Fruit fly (Drosophila melanogaster) whole organism, embryonic: Measurements from ENCODE around the gene in.

Source experiments
- B-H2 ChIP-seq: fragments of 200-800 bp; sonication (Bioruptor generic); optimal IDR thresholded peaks from 2 replicates; lab custom pipeline; 2018; ENCODE audit warnings: missing biosample characterization, mild to moderate bottlenecking, missing genetic modification characterization
- CG12391 ChIP-seq: fragments of 200-800 bp; sonication (Bioruptor generic); optimal IDR thresholded peaks from 3 replicates; lab custom pipeline; 2018; ENCODE audit warnings: missing biosample characterization, mild to moderate bottlenecking, missing genetic modification characterization, moderate library complexity
- CG12659 ChIP-seq: fragments of 200-800 bp; sonication (Bioruptor generic); optimal IDR thresholded peaks from 3 replicates; lab custom pipeline; 2017; ENCODE audit warnings: mild to moderate bottlenecking, missing biosample characterization, missing genetic modification reagents, missing genetic modification characterization
- CG13296 ChIP-seq: fragments of 200-800 bp; sonication (Bioruptor generic); optimal IDR thresholded peaks from 3 replicates; lab custom pipeline; 2018; ENCODE audit warnings: missing biosample characterization, mild to moderate bottlenecking, missing genetic modification characterization
- CG17359 ChIP-seq: fragments of 200-800 bp; sonication (Bioruptor generic); optimal IDR thresholded peaks from 3 replicates; lab custom pipeline; 2018; ENCODE audit warnings: missing biosample characterization, mild to moderate bottlenecking, missing genetic modification characterization, moderate library complexity
- CG17361 ChIP-seq: fragments of 200-800 bp; sonication (Bioruptor generic); IDR thresholded peaks from 3 replicates; pipeline ENCODE4 v1.3.6; 2022; ENCODE audit warnings: missing biosample characterization, missing genetic modification characterization
- CG17385 ChIP-seq: fragments of 200-800 bp; sonication (Bioruptor generic); optimal IDR thresholded peaks from 3 replicates; lab custom pipeline; 2018; ENCODE audit warnings: missing biosample characterization, mild to moderate bottlenecking, missing genetic modification characterization
- CG17912 ChIP-seq: fragments of 200-800 bp; sonication (Bioruptor generic); optimal IDR thresholded peaks from 2 replicates; lab custom pipeline; 2018; ENCODE audit warnings: missing biosample characterization, mild to moderate bottlenecking, missing genetic modification characterization
- CG1792 ChIP-seq: fragments of 200-800 bp; sonication (Bioruptor generic); optimal IDR thresholded peaks from 2 replicates; lab custom pipeline; 2016; ENCODE audit warnings: missing biosample characterization, missing genetic modification characterization
- CG2199 ChIP-seq: fragments of 200-800 bp; sonication (Bioruptor generic); IDR thresholded peaks from 3 replicates; pipeline ENCODE4 v1.3.6; 2022; ENCODE audit warnings: missing biosample characterization, missing genetic modification characterization
- CG2678 ChIP-seq: fragments of 200-800 bp; sonication (Bioruptor generic); optimal IDR thresholded peaks from 3 replicates; lab custom pipeline; 2019; ENCODE audit warnings: missing biosample characterization, mild to moderate bottlenecking, missing genetic modification characterization, moderate library complexity
- CG2712 ChIP-seq: fragments of 200-800 bp; optimal IDR thresholded peaks from 3 replicates; lab custom pipeline; 2019; ENCODE audit warnings: missing biosample characterization, mild to moderate bottlenecking, missing genetic modification characterization, moderate library complexity
- CG3407 ChIP-seq: fragments of 200-800 bp; sonication (Bioruptor generic); optimal IDR thresholded peaks from 2 replicates; lab custom pipeline; 2018; ENCODE audit warnings: missing biosample characterization, mild to moderate bottlenecking, missing genetic modification characterization
- CG4854 ChIP-seq: fragments of 200-800 bp; sonication (Bioruptor generic); optimal IDR thresholded peaks from 2 replicates; lab custom pipeline; 2016; ENCODE audit warnings: missing biosample characterization, missing genetic modification characterization, inconsistent platforms
- CG6765 ChIP-seq: fragments of 200-800 bp; sonication (Bioruptor generic); optimal IDR thresholded peaks from 3 replicates; lab custom pipeline; 2017; ENCODE audit warnings: missing biosample characterization, mild to moderate bottlenecking, missing genetic modification characterization
- CG8290 ChIP-seq, 3 experiments: fragments of 200-800 bp; sonication (Bioruptor generic); optimal IDR thresholded peaks; 2 replicates each; lab custom pipeline; 2016 to 2019; ENCODE audit warnings: missing biosample characterization in 3 of 3, missing genetic modification characterization in 3 of 3, mild to moderate bottlenecking in 2 of 3, moderate library complexity in 1 of 3
- Camta ChIP-seq: fragments of 200-800 bp; sonication (Bioruptor generic); optimal IDR thresholded peaks from 2 replicates; lab custom pipeline; 2016; ENCODE audit warnings: missing biosample characterization, missing genetic modification characterization
- Chrac-16 ChIP-seq: fragments of 200-800 bp; sonication (Bioruptor generic); optimal IDR thresholded peaks from 3 replicates; lab custom pipeline; 2016; ENCODE audit warnings: missing biosample characterization, missing genetic modification characterization
- Eip74EF ChIP-seq, 2 experiments: fragments of 200-800 bp in 1 of 2; fragments of >200 bp in 1 of 2; sonication (Bioruptor generic) in 1 of 2; optimal IDR thresholded peaks; 2 replicates each; lab custom pipeline; 2017 to 2019; ENCODE audit warnings: missing biosample characterization in 2 of 2, missing genetic modification characterization in 2 of 2, mild to moderate bottlenecking in 1 of 2, moderate library complexity in 1 of 2
- Ets97D ChIP-seq: fragments of 200-800 bp; sonication (Bioruptor generic); optimal IDR thresholded peaks from 3 replicates; lab custom pipeline; 2016; ENCODE audit warnings: missing biosample characterization, missing genetic modification characterization
- Hr78 ChIP-seq, 2 experiments: fragments of 200-800 bp in 1 of 2; fragments of >200 bp in 1 of 2; sonication (Bioruptor generic) in 1 of 2; optimal IDR thresholded peaks; 2 replicates each; lab custom pipeline; 2017 to 2019; ENCODE audit warnings: missing biosample characterization in 2 of 2, missing genetic modification characterization in 2 of 2, mild to moderate bottlenecking in 1 of 2, moderate library complexity in 1 of 2
- MBD-R2 ChIP-seq: fragments of 200-800 bp; sonication (Bioruptor generic); IDR thresholded peaks from 2 replicates; pipeline ENCODE4 v1.3.6; 2022; ENCODE audit warnings: missing biosample characterization, missing genetic modification characterization
- Med ChIP-seq: fragments of 200-800 bp; sonication (Bioruptor generic); peaks from one replicate; lab custom pipeline; 2016; ENCODE audit warnings: missing biosample characterization, missing genetic modification characterization, mild to moderate bottlenecking, inconsistent platforms, moderate library complexity
- Meics ChIP-seq: fragments of 200-800 bp; sonication (Bioruptor generic); optimal IDR thresholded peaks from 2 replicates; lab custom pipeline; 2017; ENCODE audit warnings: missing biosample characterization, mild to moderate bottlenecking, missing genetic modification characterization
- NfI ChIP-seq: fragments of 200-800 bp; sonication (Bioruptor generic); optimal IDR thresholded peaks from 3 replicates; lab custom pipeline; 2018; ENCODE audit warnings: missing biosample characterization, mild to moderate bottlenecking, missing genetic modification characterization, moderate library complexity
- PHDP ChIP-seq: fragments of 200-800 bp; sonication (Bioruptor generic); optimal IDR thresholded peaks from 3 replicates; lab custom pipeline; 2018; ENCODE audit warnings: missing biosample characterization, mild to moderate bottlenecking, missing genetic modification characterization, moderate library complexity
- Rx ChIP-seq: fragments of 200-800 bp; sonication (Bioruptor generic); IDR thresholded peaks from 2 replicates; pipeline ENCODE4 v1.3.6; 2022; ENCODE audit warnings: missing biosample characterization, missing genetic modification characterization
- Scr ChIP-seq: fragments of 200-800 bp; sonication (Bioruptor generic); IDR thresholded peaks from 2 replicates; pipeline ENCODE4 v1.3.6; 2022; ENCODE audit warnings: missing biosample characterization, missing genetic modification characterization; ENCODE audit not compliant: partially characterized antibody
- Side ChIP-seq: fragments of 200-800 bp; sonication (Bioruptor generic); optimal IDR thresholded peaks from 2 replicates; lab custom pipeline; 2016; ENCODE audit warnings: missing biosample characterization, missing genetic modification characterization
- Sox100B ChIP-seq: fragments of 200-800 bp; sonication (Bioruptor generic); optimal IDR thresholded peaks from 3 replicates; lab custom pipeline; 2018; ENCODE audit warnings: missing biosample characterization, mild to moderate bottlenecking, missing genetic modification characterization
- Vsx1 ChIP-seq: fragments of 200-800 bp; sonication (Bioruptor generic); optimal IDR thresholded peaks from 2 replicates; lab custom pipeline; 2017; ENCODE audit warnings: missing biosample characterization, mild to moderate bottlenecking, missing genetic modification characterization, missing genetic modification reagents
- ato ChIP-seq: fragments of 200-800 bp; sonication (Bioruptor generic); IDR thresholded peaks from 2 replicates; pipeline ENCODE4 v1.3.6; 2022; ENCODE audit warnings: missing biosample characterization, missing genetic modification characterization; ENCODE audit not compliant: partially characterized antibody
- cg ChIP-seq: fragments of 200-800 bp; sonication (Bioruptor generic); optimal IDR thresholded peaks from 3 replicates; lab custom pipeline; 2019; ENCODE audit warnings: missing biosample characterization, mild to moderate bottlenecking, missing genetic modification characterization, moderate library complexity
- crp ChIP-seq, 2 experiments: fragments of 200-800 bp; sonication (Bioruptor generic); optimal IDR thresholded peaks; 2 replicates in 1 of 2; 3 replicates in 1 of 2; lab custom pipeline; 2017; ENCODE audit warnings: missing biosample characterization in 2 of 2, missing genetic modification characterization in 2 of 2, mild to moderate bottlenecking in 1 of 2, moderate library complexity in 1 of 2
- dpn ChIP-seq, 2 experiments: fragments of 200-800 bp; sonication (Bioruptor generic); optimal IDR thresholded peaks; 3 replicates each; lab custom pipeline; 2016; ENCODE audit warnings: missing biosample characterization in 2 of 2, missing genetic modification characterization in 2 of 2
- gsb-n ChIP-seq: fragments of 200-800 bp; sonication (Bioruptor generic); optimal IDR thresholded peaks from 3 replicates; lab custom pipeline; 2018; ENCODE audit warnings: missing biosample characterization, mild to moderate bottlenecking, missing genetic modification characterization
- hkb ChIP-seq, 2 experiments: fragments of 200-800 bp in 1 of 2; fragments of >200 bp in 1 of 2; sonication (Bioruptor generic) in 1 of 2; IDR thresholded peaks in 1 of 2; optimal IDR thresholded peaks in 1 of 2; 2 replicates each; pipeline versions ENCODE4 v1.3.6 to Lab custom; 2017 to 2022; ENCODE audit warnings: missing biosample characterization in 1 of 2, missing genetic modification characterization in 1 of 2
- nerfin-2 ChIP-seq: fragments of 200-800 bp; sonication (Bioruptor generic); IDR thresholded peaks from 2 replicates; pipeline ENCODE4 v1.3.6; 2022; ENCODE audit warnings: missing biosample characterization, missing genetic modification characterization; ENCODE audit not compliant: partially characterized antibody
- onecut ChIP-seq: fragments of 200-800 bp; sonication (Bioruptor generic); IDR thresholded peaks from 2 replicates; pipeline ENCODE4 v1.3.6; 2022; ENCODE audit warnings: missing biosample characterization, missing genetic modification characterization
- phol ChIP-seq: fragments of 200-800 bp; sonication (Bioruptor generic); optimal IDR thresholded peaks from 3 replicates; lab custom pipeline; 2018; ENCODE audit warnings: missing biosample characterization, mild to moderate bottlenecking, missing genetic modification characterization, moderate library complexity
- pita ChIP-seq: fragments of 200-800 bp; sonication (Bioruptor generic); optimal IDR thresholded peaks from 2 replicates; lab custom pipeline; 2017; ENCODE audit warnings: missing biosample characterization, mild to moderate bottlenecking, missing genetic modification characterization
- pzg ChIP-seq: fragments of 200-800 bp; sonication (Bioruptor generic); optimal IDR thresholded peaks from 3 replicates; lab custom pipeline; 2018; ENCODE audit warnings: missing biosample characterization, mild to moderate bottlenecking, missing genetic modification characterization, moderate library complexity
- scrt ChIP-seq: fragments of 200-800 bp; sonication (Bioruptor generic); optimal IDR thresholded peaks from 2 replicates; lab custom pipeline; 2018; ENCODE audit warnings: missing biosample characterization, mild to moderate bottlenecking, missing genetic modification characterization, moderate library complexity
- tup ChIP-seq: fragments of 200-800 bp; sonication (Bioruptor generic); optimal IDR thresholded peaks from 2 replicates; lab custom pipeline; 2016; ENCODE audit warnings: missing biosample characterization, mild to moderate bottlenecking, missing genetic modification characterization, moderate library complexity
- unpg ChIP-seq: fragments of 200-800 bp; sonication (Bioruptor generic); optimal IDR thresholded peaks from 3 replicates; lab custom pipeline; 2018; ENCODE audit warnings: missing biosample characterization, mild to moderate bottlenecking, missing genetic modification characterization, moderate library complexity
- vvl ChIP-seq: fragments of 200-800 bp; sonication (Bioruptor generic); IDR thresholded peaks from 2 replicates; pipeline ENCODE4 v1.3.6; 2022; ENCODE audit warnings: missing biosample characterization, missing genetic modification characterization
- yki ChIP-seq: fragments of >200 bp; optimal IDR thresholded peaks from 3 replicates; lab custom pipeline; 2018

The in gene

DNA sequence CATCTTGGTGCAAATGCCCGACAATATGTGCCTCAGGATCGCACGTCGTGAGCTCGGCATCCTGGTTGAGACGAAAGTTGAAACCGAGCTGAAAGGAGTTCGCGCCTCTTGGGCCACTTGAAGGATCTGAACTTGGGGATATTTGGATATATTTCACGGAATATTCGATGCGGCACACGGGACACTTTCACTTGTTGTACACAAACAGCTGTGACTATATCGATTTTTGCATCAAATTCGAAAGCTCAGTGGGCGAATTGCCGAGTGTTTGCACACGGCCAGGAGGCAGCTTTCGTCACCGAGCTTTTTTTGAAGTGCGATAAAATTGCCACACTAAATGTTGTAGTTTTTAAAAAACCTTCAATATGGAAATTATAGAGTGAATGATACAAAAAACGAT, 43.3 kb downstream of the in start, which contains the start of gene CG13248:
CG13248 (minus strand) TSS at position 222 of the 400 bp plus-strand sequence.
- no peak for TF ChIP-seq Side (GFP tag; lab: Kevin White, UChicago)
- TF ChIP-seq Hr78 (GFP tag; optimal IDR thresholded peaks at IDR 0.05; lab: Kevin White, UChicago), result no peak
- 0 out of 3 replicates have a peak, but pooled peaks have one; percentile 4 for TF ChIP-seq CG2199
- no peak for TF ChIP-seq CG13296
- TF ChIP-seq Scr (GFP tag; lab: Robert Waterston, UW), result no peak
- peak; percentile 63 for TF ChIP-seq scrt (GFP tag; lab: Kevin White, UChicago)
- no peak for TF ChIP-seq CG17361 (GFP tag; lab: Robert Waterston, UW)
- peak in 1 of 2 experiments; percentile 15 for TF ChIP-seq crp (GFP tag; optimal IDR thresholded peaks at IDR 0.05; lab: Kevin White, UChicago)
- no peak for TF ChIP-seq CG1792 (GFP tag; lab: Kevin White, UChicago)
- TF ChIP-seq onecut (GFP tag; lab: Robert Waterston, UW), result peak; percentile 95
- TF ChIP-seq yki (lab: Kevin White, UChicago), result no peak
- no peak for TF ChIP-seq CG2712 (tag; lab: Kevin White, UChicago)
- peak; percentile 22; the same call in 1 of the 2 replicates for TF ChIP-seq MBD-R2 (GFP tag; lab: Robert Waterston, UW)
- no peak for TF ChIP-seq dpn (GFP tag; optimal IDR thresholded peaks at IDR 0.05; lab: Kevin White, UChicago)
- no peak for TF ChIP-seq CG3407 (GFP tag; lab: Kevin White, UChicago)

DNA sequence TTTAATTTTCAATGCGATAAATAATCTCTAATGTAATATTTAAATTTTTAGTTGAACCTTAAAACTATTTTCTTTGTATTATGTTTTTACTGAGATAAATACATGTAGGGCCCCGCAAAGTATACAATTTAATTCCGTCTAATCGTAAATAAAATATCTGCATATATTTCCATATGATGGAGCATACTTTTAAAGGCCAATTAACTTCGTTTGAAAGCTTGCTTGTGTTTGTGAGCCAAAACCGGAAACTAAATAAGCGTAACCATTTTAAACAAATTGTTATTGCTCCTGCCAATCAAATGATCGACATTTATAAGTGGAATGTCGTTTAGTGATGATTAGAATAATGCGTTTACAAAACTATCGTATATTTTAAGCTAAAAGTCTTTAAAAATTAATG, 43.8 kb downstream of the in start:
- TF ChIP-seq Eip74EF (GFP tag; optimal IDR thresholded peaks at IDR 0.05; lab: Kevin White, UChicago) (peak in 1 of 2 experiments; percentile 52), pzg (GFP tag; lab: Kevin White, UChicago) (no peak), CG8290 (GFP tag; optimal IDR thresholded peaks at IDR 0.05; lab: Kevin White, UChicago) (no peak), CG8290 (tag; optimal IDR thresholded peaks at IDR 0.05; lab: Kevin White, UChicago) (peak in 1 of 2 experiments; percentile 17), nerfin-2 (GFP tag; lab: Robert Waterston, UW) (no peak), ato (no peak), vvl (GFP tag; lab: Robert Waterston, UW) (peak; percentile 61), cg (GFP tag; lab: Kevin White, UChicago) (peak; percentile 60), CG12659 (GFP tag; lab: Kevin White, UChicago) (peak; percentile 8), Rx (GFP tag; lab: Robert Waterston, UW) (no peak), CG12391 (tag; lab: Kevin White, UChicago) (peak; percentile 4), Vsx1 (peak; percentile 100), phol (tag; lab: Kevin White, UChicago) (no peak), hkb (optimal IDR thresholded peaks at IDR 0.05; lab: Kevin White, UChicago) (no peak), hkb (GFP tag; IDR thresholded peaks at IDR 0.05; lab: Robert Waterston, UW) (0 out of 2 replicates have a peak, but pooled peaks have one; percentile 20), Med (peak; percentile 63), B-H2 (peak; percentile 24), unpg (GFP tag; lab: Kevin White, UChicago) (peak; percentile 42), CG2678 (tag; lab: Kevin White, UChicago) (no peak), NfI (GFP tag; lab: Kevin White, UChicago) (peak; percentile 10), Chrac-16 (GFP tag; lab: Kevin White, UChicago) (no peak), CG17385 (peak; percentile 22), gsb-n (tag; lab: Kevin White, UChicago) (peak; percentile 18), PHDP (tag; lab: Kevin White, UChicago) (peak; percentile 35), tup (GFP tag; lab: Kevin White, UChicago) (no peak), CG6765 (peak; percentile 17), Sox100B (GFP tag; lab: Kevin White, UChicago) (peak; percentile 27), Camta (GFP tag; lab: Kevin White, UChicago) (no peak), CG17359 (peak; percentile 16), CG4854 (no peak), Ets97D (GFP tag; lab: Kevin White, UChicago) (peak; percentile 90), Meics (GFP tag; lab: Kevin White, UChicago) (peak; percentile 8), CG17912 (no peak), pita (no peak), CG13296 (peak; percentile 13)
